Fruit fly (Drosophila melanogaster) whole organism, embryonic: Measurements from ENCODE around the gene betaTub65B.

ENCODE experiments used
- CG10274 ChIP-seq: fragments of 200-800 bp; sonication (Bioruptor generic); optimal IDR thresholded peaks from 3 replicates; lab custom pipeline; 2017; ENCODE audit warnings: missing biosample characterization, mild to moderate bottlenecking, missing genetic modification characterization
- CG10543 ChIP-seq: fragments of 200-800 bp; sonication (Bioruptor generic); optimal IDR thresholded peaks from 3 replicates; lab custom pipeline; 2017; ENCODE audit warnings: missing biosample characterization, mild to moderate bottlenecking, missing genetic modification characterization, moderate library complexity
- CG12155 ChIP-seq: fragments of 200-800 bp; sonication (Bioruptor generic); optimal IDR thresholded peaks from 3 replicates; lab custom pipeline; 2016; ENCODE audit warnings: missing biosample characterization, missing genetic modification characterization
- CG13296 ChIP-seq: fragments of 200-800 bp; sonication (Bioruptor generic); optimal IDR thresholded peaks from 3 replicates; lab custom pipeline; 2018; ENCODE audit warnings: missing biosample characterization, mild to moderate bottlenecking, missing genetic modification characterization
- CG14667 ChIP-seq: fragments of 200-800 bp; sonication (Bioruptor generic); IDR thresholded peaks from 2 replicates; pipeline ENCODE4 v1.3.6; 2022; ENCODE audit warnings: missing biosample characterization, missing genetic modification characterization
- CG15514 ChIP-seq: fragments of 200-800 bp; sonication (Bioruptor generic); optimal IDR thresholded peaks from 3 replicates; lab custom pipeline; 2017; ENCODE audit warnings: missing biosample characterization, missing genetic modification characterization, mild to moderate bottlenecking, moderate library complexity, missing genetic modification reagents
- CG17186 ChIP-seq: fragments of 200-800 bp; sonication (Bioruptor generic); optimal IDR thresholded peaks from 3 replicates; lab custom pipeline; 2017; ENCODE audit warnings: missing biosample characterization, missing genetic modification reagents, missing genetic modification characterization
- CG2678 ChIP-seq: fragments of 200-800 bp; sonication (Bioruptor generic); optimal IDR thresholded peaks from 3 replicates; lab custom pipeline; 2019; ENCODE audit warnings: missing biosample characterization, mild to moderate bottlenecking, missing genetic modification characterization, moderate library complexity
- CG30403 ChIP-seq: fragments of 200-800 bp; sonication (Bioruptor generic); optimal IDR thresholded peaks from 3 replicates; lab custom pipeline; 2016; ENCODE audit warnings: missing biosample characterization, missing genetic modification characterization
- CG31441 ChIP-seq: fragments of 200-800 bp; sonication (Bioruptor generic); IDR thresholded peaks from 2 replicates; pipeline ENCODE4 v1.3.6; 2022; ENCODE audit warnings: missing biosample characterization, missing genetic modification characterization
- CG32532 ChIP-seq: fragments of 200-800 bp; sonication (Bioruptor generic); IDR thresholded peaks from 2 replicates; pipeline ENCODE4 v1.3.6; 2022; ENCODE audit warnings: missing biosample characterization, missing genetic modification characterization
- CG3281 ChIP-seq: fragments of 200-800 bp; sonication (Bioruptor generic); optimal IDR thresholded peaks from 3 replicates; lab custom pipeline; 2017; ENCODE audit warnings: missing biosample characterization, mild to moderate bottlenecking, missing genetic modification characterization
- CG3407 ChIP-seq: fragments of 200-800 bp; sonication (Bioruptor generic); optimal IDR thresholded peaks from 2 replicates; lab custom pipeline; 2018; ENCODE audit warnings: missing biosample characterization, mild to moderate bottlenecking, missing genetic modification characterization
- CG34376 ChIP-seq: fragments of 200-800 bp; sonication (Bioruptor generic); optimal IDR thresholded peaks from 2 replicates; lab custom pipeline; 2018; ENCODE audit warnings: missing biosample characterization, mild to moderate bottlenecking, missing genetic modification characterization
- CG4282 ChIP-seq: fragments of 200-800 bp; sonication (Bioruptor generic); optimal IDR thresholded peaks from 2 replicates; lab custom pipeline; 2016; ENCODE audit warnings: missing biosample characterization, missing genetic modification characterization
- CG43689 ChIP-seq: fragments of 200-800 bp; sonication (Bioruptor generic); IDR thresholded peaks from 2 replicates; pipeline ENCODE4 v1.3.6; 2022; ENCODE audit warnings: missing biosample characterization, missing genetic modification characterization
- CG4854 ChIP-seq: fragments of 200-800 bp; sonication (Bioruptor generic); optimal IDR thresholded peaks from 2 replicates; lab custom pipeline; 2016; ENCODE audit warnings: missing biosample characterization, missing genetic modification characterization, inconsistent platforms
- CG6175 ChIP-seq: fragments of 200-800 bp; sonication (Bioruptor generic); IDR thresholded peaks from 3 replicates; pipeline ENCODE4 v1.3.6; 2022; ENCODE audit warnings: missing biosample characterization, missing genetic modification characterization
- CG6683 ChIP-seq: fragments of 200-800 bp; sonication (Bioruptor generic); optimal IDR thresholded peaks from 2 replicates; lab custom pipeline; 2017; ENCODE audit warnings: missing biosample characterization, mild to moderate bottlenecking, missing genetic modification characterization, missing genetic modification reagents
- CG8281 ChIP-seq: fragments of 200-800 bp; sonication (Bioruptor generic); optimal IDR thresholded peaks from 2 replicates; lab custom pipeline; 2018; ENCODE audit warnings: missing biosample characterization, mild to moderate bottlenecking, missing genetic modification characterization, moderate library complexity
- E2f1 ChIP-seq: fragments of 200-800 bp; sonication (Bioruptor generic); IDR thresholded peaks from 2 replicates; pipeline ENCODE4 v1.3.6; 2022; ENCODE audit warnings: missing biosample characterization, missing genetic modification characterization
- Eip74EF ChIP-seq, 2 experiments: fragments of 200-800 bp in 1 of 2; fragments of >200 bp in 1 of 2; sonication (Bioruptor generic) in 1 of 2; optimal IDR thresholded peaks; 2 replicates each; lab custom pipeline; 2017 to 2019; ENCODE audit warnings: missing biosample characterization in 2 of 2, missing genetic modification characterization in 2 of 2, mild to moderate bottlenecking in 1 of 2, moderate library complexity in 1 of 2
- Fer1 ChIP-seq: fragments of 200-800 bp; sonication (Bioruptor generic); optimal IDR thresholded peaks from 2 replicates; lab custom pipeline; 2017; ENCODE audit warnings: missing biosample characterization, mild to moderate bottlenecking, missing genetic modification characterization
- Meics ChIP-seq: fragments of 200-800 bp; sonication (Bioruptor generic); optimal IDR thresholded peaks from 2 replicates; lab custom pipeline; 2017; ENCODE audit warnings: missing biosample characterization, mild to moderate bottlenecking, missing genetic modification characterization
- Oli ChIP-seq: fragments of 200-800 bp; sonication (Bioruptor generic); optimal IDR thresholded peaks from 2 replicates; lab custom pipeline; 2018; ENCODE audit warnings: missing biosample characterization, mild to moderate bottlenecking, missing genetic modification characterization, moderate library complexity
- Opbp ChIP-seq: fragments of 200-800 bp; sonication (Bioruptor generic); IDR thresholded peaks from 3 replicates; pipeline ENCODE4 v1.3.6; 2022; ENCODE audit warnings: missing biosample characterization, missing genetic modification characterization; ENCODE audit not compliant: partially characterized antibody
- Ptx1 ChIP-seq: fragments of 200-800 bp; sonication (Bioruptor generic); IDR thresholded peaks from 2 replicates; pipeline ENCODE4 v1.3.6; 2022; ENCODE audit warnings: missing biosample characterization, missing genetic modification characterization
- Six4 ChIP-seq: fragments of 200-800 bp; sonication (Bioruptor generic); optimal IDR thresholded peaks from 2 replicates; lab custom pipeline; 2016; ENCODE audit warnings: missing biosample characterization, missing genetic modification characterization
- Sox102F ChIP-seq: fragments of 200-800 bp; sonication (Bioruptor generic); optimal IDR thresholded peaks from 2 replicates; lab custom pipeline; 2018; ENCODE audit warnings: missing biosample characterization, mild to moderate bottlenecking, missing genetic modification characterization, moderate library complexity
- Sry-β ChIP-seq: fragments of 200-800 bp; sonication (Bioruptor generic); optimal IDR thresholded peaks from 2 replicates; lab custom pipeline; 2018; ENCODE audit warnings: missing biosample characterization, mild to moderate bottlenecking, missing genetic modification characterization, moderate library complexity
- Trl ChIP-seq, 3 experiments: fragments of >200 bp in 2 of 3; fragments of 200-800 bp in 1 of 3; sonication (Bioruptor generic) in 1 of 3; optimal IDR thresholded peaks; 2 replicates in 1 of 3; 3 replicates in 2 of 3; lab custom pipeline; 2016 to 2017; ENCODE audit warnings: missing biosample characterization in 1 of 3, missing genetic modification characterization in 1 of 3
- abd-A ChIP-seq: fragments of 200-800 bp; sonication (Bioruptor generic); optimal IDR thresholded peaks from 3 replicates; lab custom pipeline; 2019; ENCODE audit warnings: missing biosample characterization, mild to moderate bottlenecking, missing genetic modification characterization, moderate library complexity
- bcd ChIP-seq: fragments of 200-800 bp; sonication (Bioruptor generic); optimal IDR thresholded peaks from 2 replicates; lab custom pipeline; 2017; ENCODE audit warnings: missing biosample characterization, mild to moderate bottlenecking, missing genetic modification characterization
- ci ChIP-seq: fragments of 200-800 bp; sonication (Bioruptor generic); IDR thresholded peaks from 3 replicates; pipeline ENCODE4 v1.3.6; 2022; ENCODE audit warnings: missing biosample characterization, missing genetic modification characterization
- eve ChIP-seq, 2 experiments: fragments of >200 bp; optimal IDR thresholded peaks; 2 replicates each; lab custom pipeline; 2017; ENCODE audit warnings: missing biosample characterization in 2 of 2, missing genetic modification characterization in 2 of 2
- ftz-f1 ChIP-seq: fragments of 200-800 bp; sonication (Bioruptor generic); optimal IDR thresholded peaks from 2 replicates; lab custom pipeline; 2016; ENCODE audit warnings: missing biosample characterization, missing genetic modification characterization
- fu2 ChIP-seq: fragments of 200-800 bp; sonication (Bioruptor generic); optimal IDR thresholded peaks from 2 replicates; lab custom pipeline; 2016; ENCODE audit warnings: missing biosample characterization, missing genetic modification characterization
- hb ChIP-seq: fragments of 200-800 bp; sonication (Bioruptor generic); IDR thresholded peaks from 3 replicates; pipeline ENCODE4 v1.3.6; 2022; ENCODE audit warnings: missing biosample characterization, missing genetic modification characterization; ENCODE audit not compliant: partially characterized antibody
- hkb ChIP-seq, 2 experiments: fragments of 200-800 bp in 1 of 2; fragments of >200 bp in 1 of 2; sonication (Bioruptor generic) in 1 of 2; IDR thresholded peaks in 1 of 2; optimal IDR thresholded peaks in 1 of 2; 2 replicates each; pipeline versions ENCODE4 v1.3.6 to Lab custom; 2017 to 2022; ENCODE audit warnings: missing biosample characterization in 1 of 2, missing genetic modification characterization in 1 of 2
- knrl ChIP-seq: fragments of 200-800 bp; sonication (Bioruptor generic); IDR thresholded peaks from 3 replicates; pipeline ENCODE4 v1.3.6; 2022; ENCODE audit warnings: missing biosample characterization, missing genetic modification characterization; ENCODE audit not compliant: partially characterized antibody
- lilli ChIP-seq: fragments of 200-800 bp; sonication (Bioruptor generic); optimal IDR thresholded peaks from 3 replicates; lab custom pipeline; 2016; ENCODE audit warnings: missing biosample characterization, missing genetic modification characterization
- lola ChIP-seq, 3 experiments: fragments of >200 bp in 2 of 3; fragments of 200-800 bp in 1 of 3; sonication (Bioruptor generic) in 1 of 3; optimal IDR thresholded peaks; 2 replicates each; lab custom pipeline; 2017 to 2019; ENCODE audit warnings: missing biosample characterization in 3 of 3, missing genetic modification characterization in 3 of 3, mild to moderate bottlenecking in 1 of 3, moderate library complexity in 1 of 3
- nau ChIP-seq: fragments of 200-800 bp; sonication (Bioruptor generic); optimal IDR thresholded peaks from 3 replicates; lab custom pipeline; 2017; ENCODE audit warnings: missing biosample characterization, mild to moderate bottlenecking, missing genetic modification characterization, missing genetic modification reagents
- otp ChIP-seq: fragments of 200-800 bp; sonication (Bioruptor generic); IDR thresholded peaks from 3 replicates; pipeline ENCODE4, ENCODE4 v1.3.6; 2022; ENCODE audit warnings: missing biosample characterization, missing genetic modification characterization
- pho ChIP-seq: fragments of 200-800 bp; sonication (Bioruptor generic); optimal IDR thresholded peaks from 2 replicates; lab custom pipeline; 2016; ENCODE audit warnings: missing biosample characterization, missing genetic modification characterization
- row ChIP-seq: fragments of 200-800 bp; sonication (Bioruptor generic); IDR thresholded peaks from 3 replicates; pipeline ENCODE4 v1.3.6; 2022; ENCODE audit warnings: missing biosample characterization, missing genetic modification characterization
- sug ChIP-seq: fragments of 200-800 bp; optimal IDR thresholded peaks from 2 replicates; lab custom pipeline; 2019; ENCODE audit warnings: missing biosample characterization, mild to moderate bottlenecking, missing genetic modification characterization, moderate library complexity
- tin ChIP-seq: fragments of 200-800 bp; sonication (Bioruptor generic); optimal IDR thresholded peaks from 3 replicates; lab custom pipeline; 2016; ENCODE audit warnings: missing biosample characterization, missing genetic modification characterization
- trem ChIP-seq: fragments of 200-800 bp; optimal IDR thresholded peaks from 3 replicates; lab custom pipeline; 2019; ENCODE audit warnings: missing biosample characterization, mild to moderate bottlenecking, missing genetic modification characterization, moderate library complexity

Gene betaTub65B

DNA sequence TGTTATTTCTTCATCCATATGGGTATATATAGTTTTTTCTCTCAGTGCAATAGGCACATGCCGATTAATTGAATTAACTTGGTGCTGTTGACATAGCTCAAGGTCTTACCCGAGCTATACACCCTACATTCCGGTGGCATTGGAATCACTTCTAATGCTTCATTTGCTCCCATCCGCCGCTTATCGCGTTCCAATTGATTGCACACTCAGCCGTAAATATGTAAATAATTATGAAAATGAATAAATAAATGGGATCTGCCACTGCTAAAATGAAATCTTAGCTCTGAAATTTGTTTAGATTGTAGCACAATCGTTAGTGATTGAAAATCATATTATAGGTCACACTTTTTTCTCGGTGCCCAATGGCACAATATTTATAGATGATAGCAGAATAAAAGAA lies 13.6 kb upstream of the betaTub65B start (continued):
- TF ChIP-seq CG12155 (GFP tag; lab: Kevin White, UChicago) (no peak), Eip74EF (GFP tag; optimal IDR thresholded peaks at IDR 0.05; lab: Kevin White, UChicago) (peak in 1 of 2 experiments; percentile 30), CG14667 (GFP tag; lab: Robert Waterston, UW) (no peak), row (peak; percentile 47; the same call in 1 of the 3 replicates), Sox102F (GFP tag; lab: Kevin White, UChicago) (peak; percentile 22), CG8281 (peak; percentile 26), Opbp (no peak), CG10274 (GFP tag; lab: Kevin White, UChicago) (no peak), Sry-β (no peak), hkb (optimal IDR thresholded peaks at IDR 0.05; lab: Kevin White, UChicago) (no peak), hkb (GFP tag; IDR thresholded peaks at IDR 0.05; lab: Robert Waterston, UW) (0 out of 2 replicates have a peak, but pooled peaks have one; percentile 25), hb (GFP tag; lab: Robert Waterston, UW) (no peak), CG43689 (GFP tag; lab: Robert Waterston, UW) (no peak), fu2 (GFP tag; lab: Kevin White, UChicago) (no peak), CG6175 (GFP tag; lab: Robert Waterston, UW) (no peak), knrl (GFP tag; lab: Robert Waterston, UW) (no peak), sug (tag; lab: Kevin White, UChicago) (peak; percentile 52), lola (GFP tag; optimal IDR thresholded peaks at IDR 0.05; lab: Kevin White, UChicago) (no peak), CG2678 (peak; percentile 42), CG3281 (GFP tag; lab: Kevin White, UChicago) (no peak), CG4854 (no peak), CG3407 (GFP tag; lab: Kevin White, UChicago) (peak; percentile 17), E2f1 (GFP tag; lab: Robert Waterston, UW) (no peak), otp (no peak), Trl (optimal IDR thresholded peaks at IDR 0.05; lab: Kevin White, UChicago) (no peak), Trl (GFP tag; optimal IDR thresholded peaks at IDR 0.05; lab: Kevin White, UChicago) (no peak), Meics (peak; percentile 9), Ptx1 (GFP tag; lab: Robert Waterston, UW) (peak; percentile 29; the same call in 1 of the 2 replicates), CG31441 (no peak), CG10543 (peak; percentile 14), ftz-f1 (GFP tag; lab: Kevin White, UChicago) (peak; percentile 25), CG15514 (GFP tag; lab: Kevin White, UChicago) (peak; percentile 7), Oli (tag; lab: Kevin White, UChicago) (no peak), trem (tag; lab: Kevin White, UChicago) (no peak), lilli (GFP tag; lab: Kevin White, UChicago) (no peak), CG13296 (GFP tag; lab: Kevin White, UChicago) (no peak), CG34376 (GFP tag; lab: Kevin White, UChicago) (peak; percentile 69), CG4282 (GFP tag; lab: Kevin White, UChicago) (no peak), tin (GFP tag; lab: Kevin White, UChicago) (no peak), eve (GFP tag; optimal IDR thresholded peaks at IDR 0.05; lab: Kevin White, UChicago) (peak in 1 of 2 experiments; percentile 25), CG6683 (no peak), Six4 (GFP tag; lab: Kevin White, UChicago) (no peak), ci (GFP tag; lab: Robert Waterston, UW) (peak; percentile 42; the same call in 1 of the 3 replicates), pho (GFP tag; lab: Kevin White, UChicago) (no peak), CG30403 (GFP tag; lab: Kevin White, UChicago) (no peak), bcd (no peak), Fer1 (GFP tag; lab: Kevin White, UChicago) (peak; percentile 20), CG32532 (no peak), abd-A (peak; percentile 8), nau (GFP tag; lab: Kevin White, UChicago) (no peak), CG17186 (GFP tag; lab: Kevin White, UChicago) (no peak)
